Worm (Caenorhabditis elegans) whole organism, L4/young adult: Measurements from ENCODE around the gene B0281.1.

ENCODE experiments used
- W03F9.2 ChIP-seq: fragments of 150-350 bp; optimal IDR thresholded peaks from 2 replicates; lab custom pipeline; 2014; ENCODE audit warnings: missing biosample characterization, missing genetic modification characterization
- dao-5 ChIP-seq: sonication (generic microtip); optimal IDR thresholded peaks from 2 replicates; lab custom pipeline; 2016; ENCODE audit warnings: missing genotype, missing genetic modification characterization, moderate library complexity, missing compliant biosample characterization
- him-1 ChIP-seq: sonication (generic microtip); optimal IDR thresholded peaks from 2 replicates; lab custom pipeline; 2016; ENCODE audit warnings: missing genotype, missing genetic modification reagents, missing genetic modification characterization, missing compliant biosample characterization

ce11 chrII:2336177-2336576, 23.3 kb downstream of the B0281.1 start:
- TF ChIP-seq W03F9.2 (tag; lab: Kevin White, UChicago) (no peak), him-1 (no peak), dao-5 (tag; lab: Kevin White, UChicago) (no peak)
